Worm (Caenorhabditis elegans): ENCODE results near the gene mlc-4.

The mlc-4 gene

ce11 chrIII:3351672-3352071 is 41.9 kb downstream of the mlc-4 start:
- peak; percentile 40 for TF ChIP-seq snu-23 (GFP tag; optimal IDR thresholded peaks at IDR 0.05)
- TF ChIP-seq nhr-84 (tag; optimal IDR thresholded peaks at IDR 0.05): no peak
- TF ChIP-seq mep-1 (tag; optimal IDR thresholded peaks at IDR 0.05): peak; percentile 30
- TF ChIP-seq pax-3 (tag; optimal IDR thresholded peaks at IDR 0.05): no peak
- peak in 4 of 6 experiments; percentile 8 to 62 (median 28) for TF ChIP-seq elt-3 (tag; optimal IDR thresholded peaks at IDR 0.05)
- TF ChIP-seq nhr-20 (tag; optimal IDR thresholded peaks at IDR 0.05): peak; percentile 16
- peak; percentile 74 for TF ChIP-seq lin-14 (GFP tag; optimal IDR thresholded peaks at IDR 0.05)
- TF ChIP-seq blmp-1 (tag; optimal IDR thresholded peaks at IDR 0.05): peak; percentile 78
- TF ChIP-seq nhr-85 (tag): peak; percentile 82
- TF ChIP-seq efl-1 (optimal IDR thresholded peaks at IDR 0.05): no peak
- TF ChIP-seq efl-1 (GFP tag; optimal IDR thresholded peaks at IDR 0.05 in 1 of 2): peak in 1 of 2 experiments; percentile 21
- TF ChIP-seq unc-130 (tag; optimal IDR thresholded peaks at IDR 0.05): no peak
- TF ChIP-seq ceh-63 (GFP tag; optimal IDR thresholded peaks at IDR 0.05): no peak

ce11 chrIII:3351091-3351490 is 42.5 kb downstream of the mlc-4 start:
- TF ChIP-seq mdl-1 (tag; optimal IDR thresholded peaks at IDR 0.05) (no peak), ces-1 (GFP tag; optimal IDR thresholded peaks at IDR 0.05) (no peak), xbp-1 (tag; optimal IDR thresholded peaks at IDR 0.05) (no peak), snpc-4 (tag; optimal IDR thresholded peaks at IDR 0.05) (no peak), ztf-11 (tag; optimal IDR thresholded peaks at IDR 0.05) (no peak), nhr-20 (tag; optimal IDR thresholded peaks at IDR 0.05) (no peak), alr-1 (tag; optimal IDR thresholded peaks at IDR 0.05; ENCODE audit: borderline replicate concordance) (no peak)

ce11 chrIII:3349061-3349460 is 44.5 kb downstream of the mlc-4 start:
- no peak for TF ChIP-seq unc-86 (tag; optimal IDR thresholded peaks at IDR 0.05)
- TF ChIP-seq blmp-1 (tag; optimal IDR thresholded peaks at IDR 0.05): peak; percentile 71
- no peak for TF ChIP-seq mep-1 (tag; optimal IDR thresholded peaks at IDR 0.05)
- peak; percentile 56 for TF ChIP-seq lin-14 (GFP tag; optimal IDR thresholded peaks at IDR 0.05)
- TF ChIP-seq pqm-1 (tag; optimal IDR thresholded peaks at IDR 0.05): no peak
- TF ChIP-seq snpc-4 (tag; optimal IDR thresholded peaks at IDR 0.05): no peak
- TF ChIP-seq aly-2 (tag; optimal IDR thresholded peaks at IDR 0.05): no peak
- TF ChIP-seq elt-3 (tag; optimal IDR thresholded peaks at IDR 0.05): peak in 3 of 6 experiments; percentile 2 to 35 (median 9)

DNA sequence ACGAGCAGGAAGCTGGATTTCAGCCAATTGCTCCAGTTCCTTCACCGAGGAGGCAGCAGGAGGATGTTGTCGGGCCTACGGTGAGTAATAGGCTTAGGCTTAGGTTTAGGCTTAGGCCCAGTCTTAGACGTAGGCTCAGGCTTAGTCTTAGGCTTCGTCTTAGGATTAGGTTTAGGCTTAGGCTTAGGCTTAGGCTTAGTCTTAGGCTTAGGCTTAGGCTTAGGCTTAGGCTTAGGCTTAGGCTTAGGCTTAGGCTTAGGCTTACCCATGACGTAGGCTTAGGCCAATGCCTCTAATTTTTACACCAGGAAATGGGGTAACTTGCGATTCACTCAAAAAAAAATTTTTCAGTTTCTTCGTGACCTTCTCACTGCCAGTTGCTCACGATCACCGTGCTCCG is 46.9 kb downstream of the mlc-4 start:
- TF ChIP-seq sup-37 (GFP tag; optimal IDR thresholded peaks at IDR 0.05) (no peak), lin-39 (tag; optimal IDR thresholded peaks at IDR 0.05) (no peak), pqm-1 (tag; optimal IDR thresholded peaks at IDR 0.05) (no peak), efl-3 (GFP tag; optimal IDR thresholded peaks at IDR 0.05) (no peak), nhr-85 (tag) (no peak), nhr-71 (tag; optimal IDR thresholded peaks at IDR 0.05) (no peak), swsn-7 (tag; optimal IDR thresholded peaks at IDR 0.05) (no peak), F16B12.6 (tag; optimal IDR thresholded peaks at IDR 0.05) (no peak), mep-1 (tag; optimal IDR thresholded peaks at IDR 0.05) (no peak), unc-86 (tag; optimal IDR thresholded peaks at IDR 0.05) (no peak), nhr-237 (tag; optimal IDR thresholded peaks at IDR 0.05) (no peak), unc-98 (GFP tag; IDR thresholded peaks at IDR 0.05) (no peak), vab-15 (tag; optimal IDR thresholded peaks at IDR 0.05) (no peak)

DNA sequence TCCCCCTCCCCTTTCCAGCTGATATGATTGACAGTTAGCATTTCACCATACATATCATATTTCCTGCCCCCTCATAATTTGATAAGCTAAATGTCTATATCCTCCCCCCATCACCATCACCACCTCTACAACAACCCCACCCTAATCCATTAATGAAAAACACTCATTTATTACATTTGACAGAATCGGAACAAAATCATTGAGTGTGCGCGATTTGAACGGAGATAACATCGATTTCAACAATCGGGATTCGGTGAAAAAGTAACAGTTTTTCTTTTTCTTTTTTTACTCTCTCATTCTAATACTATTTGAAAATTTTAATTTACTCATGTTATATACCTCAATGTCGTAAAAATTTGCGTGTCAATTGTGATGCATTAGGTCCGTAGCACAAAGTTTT is 47.8 kb downstream of the mlc-4 start:
- TF ChIP-seq pag-3 (tag; optimal IDR thresholded peaks at IDR 0.05; ENCODE audit: borderline replicate concordance, insufficient read depth): no peak
- no peak for TF ChIP-seq unc-62 (GFP tag; optimal IDR thresholded peaks at IDR 0.05)
- peak; percentile 34 for TF ChIP-seq lin-14 (GFP tag; optimal IDR thresholded peaks at IDR 0.05)
- no peak for TF ChIP-seq ets-5 (GFP tag; IDR thresholded peaks at IDR 0.05)
- no peak for TF ChIP-seq mef-2 (tag; optimal IDR thresholded peaks at IDR 0.05)
- TF ChIP-seq nhr-237 (tag; optimal IDR thresholded peaks at IDR 0.05): no peak
- TF ChIP-seq nhr-19 (GFP tag; conservative IDR thresholded peaks at IDR 0.05): no peak
- peak; percentile 69 for TF ChIP-seq blmp-1 (tag; optimal IDR thresholded peaks at IDR 0.05)
- no peak for TF ChIP-seq efl-1 (optimal IDR thresholded peaks at IDR 0.05)
- peak in 1 of 2 experiments; percentile 83 for TF ChIP-seq efl-1 (GFP tag; optimal IDR thresholded peaks at IDR 0.05 in 1 of 2)
- no peak for TF ChIP-seq ces-1 (GFP tag; optimal IDR thresholded peaks at IDR 0.05)
- no peak for TF ChIP-seq mdl-1 (tag; optimal IDR thresholded peaks at IDR 0.05)
- no peak for TF ChIP-seq sup-37 (GFP tag; optimal IDR thresholded peaks at IDR 0.05)
- no peak for TF ChIP-seq ceh-82 (tag; optimal IDR thresholded peaks at IDR 0.05)
- no peak for TF ChIP-seq C04F5.9 (tag; optimal IDR thresholded peaks at IDR 0.05)
- no peak for TF ChIP-seq fkh-4 (tag; optimal IDR thresholded peaks at IDR 0.05; ENCODE audit: borderline replicate concordance)
- TF ChIP-seq lin-13 (GFP tag; optimal IDR thresholded peaks at IDR 0.05): no peak
- TF ChIP-seq snpc-4 (tag; optimal IDR thresholded peaks at IDR 0.05): no peak
- no peak for TF ChIP-seq nhr-77 (tag; optimal IDR thresholded peaks at IDR 0.05)
- no peak for TF ChIP-seq efl-3 (GFP tag; optimal IDR thresholded peaks at IDR 0.05)
- TF ChIP-seq lin-35 (GFP tag; optimal IDR thresholded peaks at IDR 0.05): no peak
- TF ChIP-seq ama-1 (optimal IDR thresholded peaks at IDR 0.05): no peak
- no peak for TF ChIP-seq grh-1 (GFP tag; IDR thresholded peaks at IDR 0.05)
- peak; percentile 51 for TF ChIP-seq nhr-85 (tag)
